Worm (Caenorhabditis elegans) whole organism, L4 larva: ENCODE measurements around the gene srh-192.

ENCODE experiments used
- daf-8 ChIP-seq: fragments of 200-800 bp; sonication (Bioruptor generic); IDR thresholded peaks from 2 replicates; pipeline ENCODE4 v1.3.6; 2022; ENCODE audit warnings: missing genetic modification characterization, missing compliant biosample characterization
- nhr-77 ChIP-seq: fragments of 150-350 bp; optimal IDR thresholded peaks from 2 replicates; lab custom pipeline; 2014; ENCODE audit warnings: missing biosample characterization, missing genetic modification characterization
- zfp-3 ChIP-seq: fragments of 200-800 bp; sonication (Bioruptor generic); conservative IDR thresholded peaks from 2 replicates; pipeline ENCODE4 v1.3.6; 2022; ENCODE audit warnings: missing genetic modification reagents, missing genetic modification characterization, missing compliant biosample characterization

DNA sequence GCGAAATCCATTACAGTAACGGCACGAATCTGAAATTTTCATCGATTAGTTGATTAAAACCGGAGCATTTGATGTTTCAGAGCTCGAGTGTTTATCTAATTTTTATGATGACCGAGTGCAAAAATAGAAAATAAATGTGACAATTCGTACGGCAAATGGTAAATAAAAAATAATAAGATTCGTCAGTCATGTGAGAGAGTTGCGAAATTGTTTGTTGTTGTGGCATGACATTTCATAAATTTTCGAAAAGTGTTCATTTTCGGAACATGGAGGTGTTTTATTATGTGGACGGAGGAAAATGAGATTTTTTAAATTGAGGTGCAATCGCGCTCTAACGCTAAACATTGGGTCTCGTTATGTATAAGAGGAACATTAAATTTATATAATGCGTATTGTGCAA lies 26.8 kb upstream of the srh-192 start:
- TF ChIP-seq nhr-77 (no peak), daf-8 (no peak), zfp-3 (GFP tag; lab: Robert Waterston, UW) (no peak)
